Worm (Caenorhabditis elegans): ENCODE data around the gene F19B10.3.

The F19B10.3 gene

ce11 chrII:3690646-3691045, 26.1 kb downstream of the F19B10.3 start, which contains the start of gene srx-101:
Gene srx-101 (minus strand): TSS chrII:3690746.
- TF ChIP-seq unc-130 (GFP tag; optimal IDR thresholded peaks at IDR 0.05) = no peak
- no peak for TF ChIP-seq Y56A3A.18 (GFP tag; IDR thresholded peaks at IDR 0.05)
- TF ChIP-seq madf-3 (GFP tag; IDR thresholded peaks at IDR 0.05) = no peak
- no peak for TF ChIP-seq nhr-120 (GFP tag; IDR thresholded peaks at IDR 0.05)
- no peak for TF ChIP-seq let-526 (GFP tag; IDR thresholded peaks at IDR 0.05)
- no peak for TF ChIP-seq pha-4 (tag; optimal IDR thresholded peaks at IDR 0.05)
- TF ChIP-seq F10E7.11 (tag; optimal IDR thresholded peaks at IDR 0.05) = no peak
- no peak for TF ChIP-seq B0019.2 (GFP tag; conservative IDR thresholded peaks at IDR 0.05)
- TF ChIP-seq F49E8.2 (tag; optimal IDR thresholded peaks at IDR 0.05; ENCODE audit: insufficient read depth) = no peak
- TF ChIP-seq hsf-1 (GFP tag; IDR thresholded peaks at IDR 0.05) = no peak
- no peak for TF ChIP-seq F37B4.10 (GFP tag; IDR thresholded peaks at IDR 0.05)
- no peak for TF ChIP-seq hmg-1.2 (GFP tag; IDR thresholded peaks at IDR 0.05)
- TF ChIP-seq ztf-25 (GFP tag; IDR thresholded peaks at IDR 0.05) = no peak
- no peak for TF ChIP-seq mes-4 (tag; optimal IDR thresholded peaks at IDR 0.05)
- no peak for TF ChIP-seq aptf-3 (GFP tag; IDR thresholded peaks at IDR 0.05)

ce11 chrII:3694664-3695063, 30.1 kb downstream of the F19B10.3 start, which contains the start of gene srx-102:
Gene srx-102 (minus strand): TSS chrII:3694764.
- TF ChIP-seq attf-5 (GFP tag; optimal IDR thresholded peaks at IDR 0.05) (no peak), cebp-2 (GFP tag; IDR thresholded peaks at IDR 0.05) (no peak), attf-6 (GFP tag; IDR thresholded peaks at IDR 0.05) (no peak), T07F8.4 (tag; optimal IDR thresholded peaks at IDR 0.05) (no peak), mcd-1 (GFP tag; IDR thresholded peaks at IDR 0.05) (no peak), madf-10 (tag; optimal IDR thresholded peaks at IDR 0.05) (no peak), Y67H2A.10 (GFP tag; conservative IDR thresholded peaks at IDR 0.05) (no peak), rec-8 (tag; optimal IDR thresholded peaks at IDR 0.05) (no peak), repo-1 (tag; optimal IDR thresholded peaks at IDR 0.05) (no peak), F10E7.11 (tag; optimal IDR thresholded peaks at IDR 0.05) (no peak)

ce11 chrII:3699591-3699990, 35.0 kb downstream of the F19B10.3 start, which contains the start of gene srx-104:
Gene srx-104 (minus strand): TSS chrII:3699691.
- TF ChIP-seq lin-54 (GFP tag; optimal IDR thresholded peaks at IDR 0.05) (no peak), cebp-1 (GFP tag; IDR thresholded peaks at IDR 0.05) (no peak), cebp-1 (tag; optimal IDR thresholded peaks at IDR 0.05) (no peak), ceh-40 (GFP tag; IDR thresholded peaks at IDR 0.05) (no peak), egrh-3 (GFP tag; IDR thresholded peaks at IDR 0.05) (no peak), Y67H2A.10 (GFP tag; conservative IDR thresholded peaks at IDR 0.05) (no peak), madf-3 (GFP tag; IDR thresholded peaks at IDR 0.05) (no peak), snpc-4 (GFP tag; optimal IDR thresholded peaks at IDR 0.05) (no peak), snpc-4 (tag; optimal IDR thresholded peaks at IDR 0.05) (no peak), somi-1 (GFP tag; optimal IDR thresholded peaks at IDR 0.05) (no peak), nfya-2 (GFP tag; IDR thresholded peaks at IDR 0.05) (no peak)

- TF ChIP-seq snpc-1.3 (tag; optimal IDR thresholded peaks at IDR 0.05; ENCODE audit: insufficient read depth) (no peak), rec-8 (tag; optimal IDR thresholded peaks at IDR 0.05) (no peak), ztf-28 (GFP tag; IDR thresholded peaks at IDR 0.05) (no peak), attf-5 (GFP tag; optimal IDR thresholded peaks at IDR 0.05) (no peak), tbx-9 (tag; optimal IDR thresholded peaks at IDR 0.05; ENCODE audit: borderline replicate concordance) (no peak), ceh-79 (tag; optimal IDR thresholded peaks at IDR 0.05) (no peak), ztf-26 (tag; optimal IDR thresholded peaks at IDR 0.05) (no peak)
Measured at ce11 chrII:3701305-3701704, 36.7 kb downstream of the F19B10.3 start, which contains the start of gene srx-105. Gene srx-105 (minus strand): TSS chrII:3701405.
